Worm (Caenorhabditis elegans) whole organism, L2 larva: ENCODE data around the gene R12B2.13.

Experiments used
- C34F6.9 ChIP-seq: fragments of 150-350 bp; optimal IDR thresholded peaks from 2 replicates; lab custom pipeline; 2014; ENCODE audit warnings: missing biosample characterization, missing genetic modification characterization
- F13H6.1 ChIP-seq: sonication (generic microtip); optimal IDR thresholded peaks from 2 replicates; lab custom pipeline; 2016; ENCODE audit warnings: missing genetic modification characterization, missing compliant biosample characterization
- Y55F3AM.14 ChIP-seq: fragments of 200-800 bp; sonication (Bioruptor generic); optimal IDR thresholded peaks from 2 replicates; lab custom pipeline; 2018; ENCODE audit warnings: mild to moderate bottlenecking, missing genetic modification characterization, missing compliant biosample characterization
- ZK546.5 ChIP-seq: sonication (generic microtip); optimal IDR thresholded peaks from 2 replicates; lab custom pipeline; 2017; ENCODE audit warnings: missing biosample characterization, missing genetic modification characterization
- alr-1 ChIP-seq: fragments of 150-350 bp; optimal IDR thresholded peaks from 2 replicates; lab custom pipeline; 2014; ENCODE audit warnings: missing biosample characterization, missing genetic modification characterization
- ama-1 ChIP-seq: fragments of 150-350 bp; optimal IDR thresholded peaks from 2 replicates; lab custom pipeline; 2018; ENCODE audit warnings: inconsistent platforms
- blmp-1 ChIP-seq: sonication (generic microtip); optimal IDR thresholded peaks from 2 replicates; lab custom pipeline; 2017; ENCODE audit warnings: missing genetic modification characterization, mild to moderate bottlenecking, missing compliant biosample characterization, antibody characterized with exemption, moderate library complexity; ENCODE audit not compliant: insufficient read depth
- ceh-16 ChIP-seq: fragments of 150-350 bp; optimal IDR thresholded peaks from 2 replicates; lab custom pipeline; 2014; ENCODE audit warnings: missing biosample characterization, missing genetic modification characterization
- crh-2 ChIP-seq: sonication (generic microtip); optimal IDR thresholded peaks from 2 replicates; lab custom pipeline; 2017; ENCODE audit warnings: missing biosample characterization, missing genetic modification characterization
- dmd-4 ChIP-seq: sonication (generic microtip); optimal IDR thresholded peaks from 2 replicates; lab custom pipeline; 2017; ENCODE audit warnings: missing biosample characterization, missing genetic modification characterization
- elt-1 ChIP-seq: fragments of 150-350 bp; optimal IDR thresholded peaks from 2 replicates; lab custom pipeline; 2014; ENCODE audit warnings: missing biosample characterization, missing genetic modification characterization
- fos-1 ChIP-seq: fragments of 150-350 bp; optimal IDR thresholded peaks from 2 replicates; lab custom pipeline; 2014; ENCODE audit warnings: missing biosample characterization, missing genetic modification characterization
- gmeb-1 ChIP-seq: fragments of 150-350 bp; optimal IDR thresholded peaks from 2 replicates; lab custom pipeline; 2014; ENCODE audit warnings: missing biosample characterization, missing genetic modification characterization
- lin-11 ChIP-seq: fragments of 150-350 bp; sonication (generic microtip); optimal IDR thresholded peaks from 2 replicates; lab custom pipeline; 2014; ENCODE audit warnings: missing biosample characterization, missing genetic modification characterization, inconsistent platforms, mixed read lengths
- lin-13 ChIP-seq: fragments of 150-350 bp; optimal IDR thresholded peaks from 2 replicates; lab custom pipeline; 2014; ENCODE audit warnings: missing biosample characterization, missing genetic modification reagents, missing genetic modification characterization
- lsy-2 ChIP-seq, 2 experiments: fragments of 150-350 bp in 1 of 2; sonication (generic microtip) in 1 of 2; optimal IDR thresholded peaks; 2 replicates each; lab custom pipeline; 2014 to 2017; ENCODE audit warnings: missing biosample characterization in 2 of 2, missing genetic modification characterization in 2 of 2
- mab-5 ChIP-seq: fragments of 150-350 bp; optimal IDR thresholded peaks from 2 replicates; lab custom pipeline; 2014; ENCODE audit warnings: missing biosample characterization, missing genetic modification characterization
- mdl-1 ChIP-seq, 2 experiments: fragments of 150-350 bp in 1 of 2; sonication (generic microtip) in 1 of 2; optimal IDR thresholded peaks; 2 replicates each; lab custom pipeline; 2017; ENCODE audit warnings: missing biosample characterization in 2 of 2, missing genetic modification characterization in 2 of 2
- nhr-10 ChIP-seq: sonication (generic microtip); optimal IDR thresholded peaks from 2 replicates; lab custom pipeline; 2017; ENCODE audit warnings: missing biosample characterization, missing genetic modification characterization
- nhr-11 ChIP-seq: fragments of 150-350 bp; optimal IDR thresholded peaks from 2 replicates; lab custom pipeline; 2014; ENCODE audit warnings: missing biosample characterization, missing genetic modification characterization
- nhr-12 ChIP-seq: fragments of 150-350 bp; optimal IDR thresholded peaks from 2 replicates; lab custom pipeline; 2014; ENCODE audit warnings: missing biosample characterization, missing genetic modification characterization
- nhr-129 ChIP-seq: fragments of 150-350 bp; optimal IDR thresholded peaks from 2 replicates; lab custom pipeline; 2014; ENCODE audit warnings: missing biosample characterization, missing genetic modification characterization
- nhr-21 ChIP-seq: fragments of 150-350 bp; optimal IDR thresholded peaks from 2 replicates; lab custom pipeline; 2014; ENCODE audit warnings: missing biosample characterization, missing genetic modification characterization
- nhr-237 ChIP-seq: fragments of 150-350 bp; optimal IDR thresholded peaks from 2 replicates; lab custom pipeline; 2014; ENCODE audit warnings: missing biosample characterization, missing genetic modification characterization
- nhr-25 ChIP-seq: fragments of 150-350 bp; sonication (generic microtip); optimal IDR thresholded peaks from 3 replicates; lab custom pipeline; 2014; ENCODE audit warnings: missing biosample characterization, missing genetic modification characterization
- nhr-6 ChIP-seq: fragments of 150-350 bp; optimal IDR thresholded peaks from 2 replicates; lab custom pipeline; 2014; ENCODE audit warnings: missing biosample characterization, missing genetic modification characterization
- nhr-77 ChIP-seq: fragments of 150-350 bp; optimal IDR thresholded peaks from 2 replicates; lab custom pipeline; 2014; ENCODE audit warnings: missing biosample characterization, missing genetic modification characterization
- sem-4 ChIP-seq: fragments of 150-350 bp; optimal IDR thresholded peaks from 2 replicates; lab custom pipeline; 2014; ENCODE audit warnings: missing biosample characterization, missing genetic modification reagents, missing genetic modification characterization
- sma-3 ChIP-seq: sonication (generic microtip); optimal IDR thresholded peaks from 2 replicates; lab custom pipeline; 2016; ENCODE audit warnings: missing genetic modification reagents, missing genetic modification characterization, missing compliant biosample characterization
- sma-9 ChIP-seq, 2 experiments: fragments of 150-350 bp in 1 of 2; sonication (generic microtip) in 1 of 2; optimal IDR thresholded peaks; 2 replicates each; lab custom pipeline; 2014 to 2016; ENCODE audit warnings: missing genetic modification characterization in 2 of 2, mild to moderate bottlenecking in 1 of 2, missing biosample characterization in 1 of 2, missing compliant biosample characterization in 1 of 2, missing genetic modification reagents in 1 of 2, moderate library complexity in 1 of 2
- unc-39 ChIP-seq: fragments of 150-350 bp; optimal IDR thresholded peaks from 2 replicates; lab custom pipeline; 2014; ENCODE audit warnings: missing biosample characterization, missing genetic modification characterization
- unc-55 ChIP-seq: fragments of 150-350 bp; sonication (generic microtip); optimal IDR thresholded peaks from 3 replicates; lab custom pipeline; 2014; ENCODE audit warnings: missing biosample characterization, missing genetic modification reagents, missing genetic modification characterization
- zag-1 ChIP-seq: fragments of 150-350 bp; optimal IDR thresholded peaks from 2 replicates; lab custom pipeline; 2014; ENCODE audit warnings: missing biosample characterization, missing genetic modification characterization
- ztf-1 ChIP-seq: fragments of 200-800 bp; sonication (Bioruptor generic); conservative IDR thresholded peaks from 2 replicates; pipeline ENCODE4 v1.3.6; 2022; ENCODE audit warnings: missing genetic modification characterization, missing compliant biosample characterization
- ztf-11 ChIP-seq: sonication (generic microtip); optimal IDR thresholded peaks from 2 replicates; lab custom pipeline; 2017; ENCODE audit warnings: missing biosample characterization, missing genetic modification characterization

The R12B2.13 gene

ce11 chrIII:5878215-5878614, 44.9 kb upstream of the R12B2.13 start, which contains the start of the genes mig-21 and F01F1.2:
Gene mig-21 (minus strand): TSS chrIII:5878380.
Gene F01F1.2 (plus strand): TSS chrIII:5878554.
- TF ChIP-seq nhr-77 (no peak), C34F6.9 (tag; lab: Kevin White, UChicago) (peak; percentile 18), alr-1 (tag; lab: Kevin White, UChicago) (no peak), nhr-25 (tag; lab: Kevin White, UChicago) (peak; percentile 8), unc-55 (GFP tag; lab: Kevin White, UChicago) (peak; percentile 15), lsy-2 (tag; optimal IDR thresholded peaks at IDR 0.05; lab: Kevin White, UChicago) (peak in 1 of 2 experiments; percentile 76), blmp-1 (tag; lab: Kevin White, UChicago) (peak; percentile 52)

ce11 chrIII:5876867-5877641, 43.8 kb upstream of the R12B2.13 start:
- peak; percentile 21 for TF ChIP-seq gmeb-1 (tag; lab: Kevin White, UChicago)
- peak; percentile 42 for TF ChIP-seq crh-2 (tag; lab: Kevin White, UChicago)
- TF ChIP-seq ztf-1: no peak
- peak; percentile 35 for TF ChIP-seq sma-3 (GFP tag; lab: Kevin White, UChicago)
- peak; percentile 52 for TF ChIP-seq nhr-21 (tag; lab: Kevin White, UChicago)
- TF ChIP-seq ztf-11 (tag; lab: Kevin White, UChicago): no peak
- TF ChIP-seq lsy-2 (tag; optimal IDR thresholded peaks at IDR 0.05; lab: Kevin White, UChicago): peak in 1 of 2 experiments; percentile 21
- peak in 1 of 2 experiments; percentile 5 for TF ChIP-seq mdl-1 (tag; optimal IDR thresholded peaks at IDR 0.05; lab: Kevin White, UChicago)

ce11 chrIII:5876140-5876675, 42.9 kb upstream of the R12B2.13 start, which contains the start of gene aldo-2:
Gene aldo-2 (minus strand): TSS chrIII:5876625.
- no peak for TF ChIP-seq nhr-6 (tag; lab: Kevin White, UChicago)
- TF ChIP-seq unc-55 (GFP tag; lab: Kevin White, UChicago): no peak
- TF ChIP-seq nhr-129: peak; percentile 3
- no peak for TF ChIP-seq elt-1 (tag; lab: Kevin White, UChicago)
- TF ChIP-seq lin-11: no peak
- peak; percentile 6 for TF ChIP-seq blmp-1 (tag; lab: Kevin White, UChicago)
- no peak for TF ChIP-seq unc-39 (tag; lab: Kevin White, UChicago)
- peak; percentile 3 for TF ChIP-seq fos-1 (tag; lab: Kevin White, UChicago)
- TF ChIP-seq gmeb-1 (tag; lab: Kevin White, UChicago): peak; percentile 23
- peak; percentile 15 for TF ChIP-seq F13H6.1 (tag; lab: Kevin White, UChicago)
- TF ChIP-seq crh-2 (tag; lab: Kevin White, UChicago): no peak
- TF ChIP-seq mdl-1 (tag; optimal IDR thresholded peaks at IDR 0.05; lab: Kevin White, UChicago): no peak
- TF ChIP-seq nhr-12 (tag; lab: Kevin White, UChicago): no peak
- TF ChIP-seq ama-1 (lab: Kevin White, UChicago): peak; percentile 86
- peak; percentile 8 for TF ChIP-seq sma-3 (GFP tag; lab: Kevin White, UChicago)
- peak; percentile 37 for TF ChIP-seq nhr-25 (tag; lab: Kevin White, UChicago)
- TF ChIP-seq ZK546.5 (tag; lab: Kevin White, UChicago): no peak
- no peak for TF ChIP-seq zag-1 (tag; lab: Kevin White, UChicago)
- no peak for TF ChIP-seq Y55F3AM.14 (GFP tag; lab: Kevin White, UChicago)
- peak; percentile 25 for TF ChIP-seq nhr-21 (tag; lab: Kevin White, UChicago)
- TF ChIP-seq ceh-16: peak; percentile 9
- TF ChIP-seq nhr-237 (tag; lab: Kevin White, UChicago): no peak

ce11 chrIII:5875705-5876104, 42.4 kb upstream of the R12B2.13 start:
- TF ChIP-seq ZK546.5 (tag; lab: Kevin White, UChicago) (no peak), lin-13 (GFP tag; lab: Kevin White, UChicago) (peak; percentile 5)

ce11 chrIII:5875418-5875702, 42.1 kb upstream of the R12B2.13 start:
- TF ChIP-seq ceh-16 (no peak), nhr-6 (tag; lab: Kevin White, UChicago) (no peak), mab-5 (tag; lab: Kevin White, UChicago) (no peak), sem-4 (tag; lab: Kevin White, UChicago) (no peak), dmd-4 (tag; lab: Kevin White, UChicago) (no peak), nhr-129 (no peak), nhr-11 (tag; lab: Kevin White, UChicago) (no peak), nhr-10 (tag; lab: Kevin White, UChicago) (no peak), ztf-11 (tag; lab: Kevin White, UChicago) (no peak), nhr-77 (no peak), sma-9 (GFP tag; optimal IDR thresholded peaks at IDR 0.05; lab: Kevin White, UChicago) (no peak), sma-9 (tag; optimal IDR thresholded peaks at IDR 0.05; lab: Kevin White, UChicago) (no peak), mdl-1 (tag; optimal IDR thresholded peaks at IDR 0.05; lab: Kevin White, UChicago) (no peak)
